Fruit fly (Drosophila melanogaster): Measurements from ENCODE around the gene gfzf.

Gene gfzf

DNA sequence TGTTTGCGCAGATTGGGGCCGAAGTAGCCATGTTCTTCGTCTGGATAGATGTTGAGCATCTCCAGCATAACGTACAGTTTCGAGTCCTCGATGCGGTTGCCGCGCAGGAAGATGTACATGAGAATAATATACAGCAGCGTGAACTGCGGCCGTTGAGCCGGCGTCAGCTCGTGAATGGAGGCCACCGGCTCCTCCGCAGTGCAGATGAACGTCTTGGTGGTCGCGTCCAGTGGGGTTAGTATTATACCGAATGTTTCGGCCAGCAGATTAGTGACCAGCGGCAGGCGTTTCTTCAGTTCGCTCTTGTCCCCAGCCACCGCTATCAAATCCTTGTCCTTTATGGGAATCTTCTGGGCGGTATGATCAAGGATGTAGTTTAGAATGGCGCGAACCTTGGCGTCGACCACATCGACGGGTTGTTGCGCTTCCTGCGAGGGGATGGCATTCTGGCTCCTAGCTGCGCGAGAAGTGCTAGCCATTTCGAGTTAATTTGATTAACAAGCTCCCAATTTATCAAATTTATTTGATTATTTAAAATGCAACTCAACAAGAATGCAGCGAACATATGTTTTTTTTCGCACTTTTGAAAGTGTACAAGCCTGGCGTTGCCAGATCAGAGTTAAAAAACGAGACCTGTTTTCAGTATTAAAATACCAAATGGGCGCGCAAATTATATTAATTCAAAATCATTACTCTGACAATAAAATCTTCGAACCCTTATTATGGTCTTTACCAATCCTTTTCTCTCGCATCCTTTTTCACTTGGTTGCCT, 4.0 kb upstream of the gfzf start, which contains the start of gene MAGE:
MAGE (minus strand) TSS at position 595 of the 772 bp plus-strand sequence.
- TF ChIP-seq CG15336 (GFP tag; IDR thresholded peaks at IDR 0.05), result no peak
- no peak for TF ChIP-seq vri (GFP tag; optimal IDR thresholded peaks at IDR 0.05)
- TF ChIP-seq CG31627 (GFP tag; optimal IDR thresholded peaks at IDR 0.05), result no peak
- TF ChIP-seq esn (GFP tag; optimal IDR thresholded peaks at IDR 0.05), result no peak
- no peak for TF ChIP-seq CG6163 (GFP tag; IDR thresholded peaks at IDR 0.05)
- no peak for TF ChIP-seq eg (GFP tag; IDR thresholded peaks at IDR 0.05)
- TF ChIP-seq Blimp-1 (GFP tag; optimal IDR thresholded peaks at IDR 0.05), result no peak
- no peak for TF ChIP-seq CG6276 (GFP tag; optimal IDR thresholded peaks at IDR 0.05)
- no peak for TF ChIP-seq Sox14 (GFP tag; optimal IDR thresholded peaks at IDR 0.05)
- no peak for TF ChIP-seq CG3919 (GFP tag; optimal IDR thresholded peaks at IDR 0.05)

DNA sequence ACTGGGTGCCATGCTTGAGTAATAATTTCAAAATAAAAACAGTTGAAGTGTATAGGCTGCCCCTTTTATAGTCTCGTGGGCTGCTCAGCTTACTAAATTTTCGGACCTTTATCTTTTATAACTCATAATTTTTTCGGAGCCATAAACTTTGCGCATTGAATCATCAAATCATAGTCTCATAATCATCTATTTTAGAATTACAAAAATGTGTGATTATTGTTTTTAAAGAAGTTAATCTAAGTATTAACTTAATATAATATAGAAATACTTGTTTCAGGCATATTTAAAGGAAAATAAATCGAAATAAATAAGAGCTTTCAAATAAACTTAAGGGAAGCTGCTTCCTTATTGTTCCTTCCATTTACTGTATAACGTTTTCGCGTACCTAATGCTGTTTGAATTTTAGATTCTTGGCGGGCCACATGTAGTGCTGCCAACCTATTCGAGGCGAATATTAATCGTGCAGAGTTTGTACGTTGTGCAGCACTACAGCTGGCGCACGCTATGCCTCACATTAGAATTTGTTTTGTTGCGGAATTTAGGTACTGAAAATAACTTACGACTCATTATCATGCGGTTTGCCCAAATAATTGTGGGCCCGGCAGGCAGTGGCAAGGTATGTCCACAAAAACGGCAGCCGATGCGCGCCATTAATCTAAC, 6.4 kb downstream of the gfzf start, which contains the start of the genes CG14610 and CG2656:
CG14610 (minus strand) TSS at position 51 of the 660 bp plus-strand sequence.
CG2656 (plus strand) TSS at position 480 of the 660 bp plus-strand sequence.
- TF ChIP-seq Sox15 (GFP tag; optimal IDR thresholded peaks at IDR 0.05) (peak; percentile 50), Blimp-1 (GFP tag; optimal IDR thresholded peaks at IDR 0.05) (no peak), Eip75B (GFP tag; optimal IDR thresholded peaks at IDR 0.05) (no peak), Ets21C (GFP tag; optimal IDR thresholded peaks at IDR 0.05) (peak; percentile 55), CG16779 (tag; optimal IDR thresholded peaks at IDR 0.05) (no peak), Sox14 (GFP tag; optimal IDR thresholded peaks at IDR 0.05) (peak; percentile 76), Hr39 (GFP tag; optimal IDR thresholded peaks at IDR 0.05) (peak; percentile 76), achi (GFP tag; optimal IDR thresholded peaks at IDR 0.05) (peak; percentile 61), svp (GFP tag) (no peak), CG10631 (GFP tag; optimal IDR thresholded peaks at IDR 0.05) (peak; percentile 75), CG32006 (GFP tag; optimal IDR thresholded peaks at IDR 0.05) (no peak), CG6808 (GFP tag; optimal IDR thresholded peaks at IDR 0.05) (no peak), CG7368 (GFP tag; optimal IDR thresholded peaks at IDR 0.05) (peak; percentile 43), Hr4 (GFP tag; optimal IDR thresholded peaks at IDR 0.05) (peak; percentile 74), Ets96B (tag; optimal IDR thresholded peaks at IDR 0.05) (no peak), OdsH (GFP tag; optimal IDR thresholded peaks at IDR 0.05) (peak; percentile 71), CG11762 (GFP tag; optimal IDR thresholded peaks at IDR 0.05; ENCODE audit: insufficient read depth) (no peak), CG11294 (GFP tag; IDR thresholded peaks at IDR 0.05) (no peak), CG4318 (GFP tag; optimal IDR thresholded peaks at IDR 0.05) (no peak), acj6 (GFP tag; optimal IDR thresholded peaks at IDR 0.05) (peak; percentile 69), Eip78C (GFP tag) (peak; percentile 76), eg (GFP tag; IDR thresholded peaks at IDR 0.05) (no peak; the same call in 2 of the 3 replicates), CG11902 (GFP tag; optimal IDR thresholded peaks at IDR 0.05) (peak; percentile 43), CG6276 (GFP tag; optimal IDR thresholded peaks at IDR 0.05) (no peak), CG6854 (GFP tag; optimal IDR thresholded peaks at IDR 0.05) (no peak), CG9139 (GFP tag; optimal IDR thresholded peaks at IDR 0.05) (no peak), cyc (GFP tag; optimal IDR thresholded peaks at IDR 0.05) (peak; percentile 80), fd59A (GFP tag; optimal IDR thresholded peaks at IDR 0.05) (no peak), dsx (GFP tag; optimal IDR thresholded peaks at IDR 0.05; ENCODE audit: poor library complexity, severe bottlenecking) (no peak), Gug (GFP tag; IDR thresholded peaks at IDR 0.05) (no peak), spab (GFP tag; optimal IDR thresholded peaks at IDR 0.05) (no peak), Met (GFP tag; optimal IDR thresholded peaks at IDR 0.05) (no peak), lz (GFP tag; optimal IDR thresholded peaks at IDR 0.05) (peak; percentile 78), CG8119 (GFP tag; IDR thresholded peaks at IDR 0.05) (no peak), Hr38 (GFP tag; optimal IDR thresholded peaks at IDR 0.05) (no peak), CG6792 (GFP tag; optimal IDR thresholded peaks at IDR 0.05) (peak; percentile 56), net (GFP tag; optimal IDR thresholded peaks at IDR 0.05) (no peak), CG8632 (GFP tag; optimal IDR thresholded peaks at IDR 0.05) (peak; percentile 39), pdm3 (GFP tag; optimal IDR thresholded peaks at IDR 0.05) (peak; percentile 75), CG34406 (GFP tag; optimal IDR thresholded peaks at IDR 0.05) (no peak), salr (GFP tag; optimal IDR thresholded peaks at IDR 0.05) (peak in 1 of 2 experiments; percentile 31), Eip93F (GFP tag; optimal IDR thresholded peaks at IDR 0.05) (no peak)
